Worm (Caenorhabditis elegans) whole organism, young adult: Measurements from ENCODE around the gene C50B8.4.
A peak's percentile ranks its signal among the peaks of the same experiment; 100 is the strongest.

Experiments
- B0019.2 ChIP-seq: fragments of 200-800 bp; sonication (Bioruptor generic); conservative IDR thresholded peaks from 2 replicates; pipeline ENCODE4 v1.3.6; 2022; ENCODE audit warnings: missing genetic modification reagents, missing genetic modification characterization, missing compliant biosample characterization
- B0261.1 ChIP-seq: sonication (generic microtip); optimal IDR thresholded peaks from 2 replicates; lab custom pipeline; 2016; ENCODE audit warnings: mild to moderate bottlenecking, missing genetic modification characterization, moderate library complexity, missing compliant biosample characterization
- C17E4.6 ChIP-seq: fragments of 200-800 bp; sonication (Bioruptor generic); IDR thresholded peaks from 2 replicates; pipeline ENCODE4 v1.3.6; 2022; ENCODE audit warnings: missing genetic modification reagents, missing genetic modification characterization, missing compliant biosample characterization
- D2030.7 ChIP-seq: fragments of 200-800 bp; sonication (Bioruptor generic); IDR thresholded peaks from 2 replicates; pipeline ENCODE4 v1.3.6; 2022; ENCODE audit warnings: missing genetic modification reagents, missing genetic modification characterization, missing compliant biosample characterization
- F10E7.11 ChIP-seq: sonication (generic microtip); optimal IDR thresholded peaks from 2 replicates; lab custom pipeline; 2017; ENCODE audit warnings: mild to moderate bottlenecking, missing genetic modification characterization, moderate library complexity, missing compliant biosample characterization
- F33H1.4 ChIP-seq: fragments of 200-800 bp; sonication (Bioruptor generic); IDR thresholded peaks from 2 replicates; pipeline ENCODE4 v1.3.6; 2022; ENCODE audit warnings: missing genetic modification reagents, missing genetic modification characterization, missing compliant biosample characterization
- F37B4.10 ChIP-seq: fragments of 200-800 bp; sonication (Bioruptor generic); IDR thresholded peaks from 2 replicates; pipeline ENCODE4 v1.3.6; 2022; ENCODE audit warnings: missing genetic modification characterization, missing compliant biosample characterization
- F57C9.4 ChIP-seq: sonication (generic microtip); optimal IDR thresholded peaks from 2 replicates; lab custom pipeline; 2017; ENCODE audit warnings: mild to moderate bottlenecking, missing genetic modification characterization, missing compliant biosample characterization
- K12H6.12 ChIP-seq: fragments of 200-800 bp; sonication (Bioruptor generic); optimal IDR thresholded peaks from 2 replicates; lab custom pipeline; 2018; ENCODE audit warnings: mild to moderate bottlenecking, missing genetic modification characterization, missing compliant biosample characterization
- T26A5.8 ChIP-seq: sonication (generic microtip); optimal IDR thresholded peaks from 2 replicates; lab custom pipeline; 2016; ENCODE audit warnings: missing genetic modification characterization, missing compliant biosample characterization
- Y53F4B.3 ChIP-seq: fragments of 200-800 bp; sonication (Bioruptor generic); IDR thresholded peaks from 2 replicates; pipeline ENCODE4 v1.3.6; 2022; ENCODE audit warnings: missing genetic modification reagents, missing genetic modification characterization, missing compliant biosample characterization
- Y53G8AR.9 ChIP-seq: fragments of 200-800 bp; sonication (Bioruptor generic); conservative IDR thresholded peaks from 2 replicates; pipeline ENCODE4 v1.3.6; 2022; ENCODE audit warnings: missing genetic modification reagents, missing genetic modification characterization, missing compliant biosample characterization
- Y56A3A.18 ChIP-seq: fragments of 200-800 bp; sonication (Bioruptor generic); IDR thresholded peaks from 2 replicates; pipeline ENCODE4 v1.3.6; 2022; ENCODE audit warnings: missing genetic modification reagents, missing genetic modification characterization, missing compliant biosample characterization
- Y67H2A.10 ChIP-seq: fragments of 200-800 bp; sonication (Bioruptor generic); conservative IDR thresholded peaks from 2 replicates; pipeline ENCODE4 v1.3.6; 2022; ENCODE audit warnings: missing genetic modification reagents, missing genetic modification characterization, missing compliant biosample characterization
- athp-1 ChIP-seq: sonication (generic microtip); optimal IDR thresholded peaks from 2 replicates; lab custom pipeline; 2017; ENCODE audit warnings: mild to moderate bottlenecking, missing genetic modification characterization, missing compliant biosample characterization
- attf-3 ChIP-seq: fragments of 200-800 bp; sonication (Bioruptor generic); conservative IDR thresholded peaks from 2 replicates; pipeline ENCODE4 v1.3.6; 2022; ENCODE audit warnings: missing genetic modification reagents, missing genetic modification characterization, missing compliant biosample characterization
- cebp-2 ChIP-seq: fragments of 200-800 bp; sonication (Bioruptor generic); IDR thresholded peaks from 2 replicates; pipeline ENCODE4 v1.3.6; 2022; ENCODE audit warnings: missing genetic modification characterization, missing compliant biosample characterization
- ceh-27 ChIP-seq: fragments of 200-800 bp; sonication (Bioruptor generic); optimal IDR thresholded peaks from 2 replicates; lab custom pipeline; 2018; ENCODE audit warnings: mild to moderate bottlenecking, missing genetic modification characterization, moderate library complexity, missing compliant biosample characterization
- ceh-40 ChIP-seq: fragments of 200-800 bp; sonication (Bioruptor generic); IDR thresholded peaks from 2 replicates; pipeline ENCODE4 v1.3.6; 2022; ENCODE audit warnings: missing genetic modification characterization, missing compliant biosample characterization
- ceh-58 ChIP-seq: fragments of 200-800 bp; sonication (Bioruptor generic); IDR thresholded peaks from 2 replicates; pipeline ENCODE4 v1.3.6; 2022; ENCODE audit warnings: missing genetic modification characterization, missing compliant biosample characterization
- chd-7 ChIP-seq: sonication (generic microtip); optimal IDR thresholded peaks from 2 replicates; lab custom pipeline; 2016; ENCODE audit warnings: mild to moderate bottlenecking, missing genetic modification characterization, moderate library complexity, missing compliant biosample characterization
- die-1 ChIP-seq: sonication (generic microtip); optimal IDR thresholded peaks from 2 replicates; lab custom pipeline; 2016; ENCODE audit warnings: missing genotype, mild to moderate bottlenecking, missing genetic modification characterization, missing compliant biosample characterization
- egl-18 ChIP-seq: fragments of 200-800 bp; sonication (Bioruptor generic); IDR thresholded peaks from 2 replicates; pipeline ENCODE4 v1.3.6; 2022; ENCODE audit warnings: missing genetic modification reagents, missing genetic modification characterization, missing compliant biosample characterization
- ets-4 ChIP-seq: fragments of 200-800 bp; sonication (Bioruptor generic); optimal IDR thresholded peaks from 2 replicates; lab custom pipeline; 2018; ENCODE audit warnings: mild to moderate bottlenecking, missing genetic modification characterization, missing compliant biosample characterization
- fkh-3 ChIP-seq: sonication (generic microtip); optimal IDR thresholded peaks from 2 replicates; lab custom pipeline; 2016; ENCODE audit warnings: mild to moderate bottlenecking, missing genetic modification characterization, missing compliant biosample characterization
- hlh-12 ChIP-seq: sonication (generic microtip); optimal IDR thresholded peaks from 2 replicates; lab custom pipeline; 2016; ENCODE audit warnings: missing genetic modification characterization, missing compliant biosample characterization
- hmg-1.2 ChIP-seq: fragments of 200-800 bp; sonication (Bioruptor generic); IDR thresholded peaks from 2 replicates; pipeline ENCODE4 v1.3.6; 2022; ENCODE audit warnings: missing genetic modification reagents, missing genetic modification characterization, missing compliant biosample characterization
- hrde-1 ChIP-seq: sonication (generic microtip); optimal IDR thresholded peaks from 2 replicates; lab custom pipeline; 2016; ENCODE audit warnings: missing genetic modification characterization, mild to moderate bottlenecking, missing compliant biosample characterization, moderate library complexity, missing genotype, missing genetic modification reagents, borderline replicate concordance
- let-526 ChIP-seq: fragments of 200-800 bp; sonication (Bioruptor generic); IDR thresholded peaks from 2 replicates; pipeline ENCODE4 v1.3.6; 2022; ENCODE audit warnings: missing genetic modification reagents, missing genetic modification characterization, missing compliant biosample characterization
- let-607 ChIP-seq, 2 experiments: fragments of 200-800 bp in 1 of 2; sonication (Bioruptor generic) in 1 of 2; sonication (generic microtip) in 1 of 2; optimal IDR thresholded peaks; 2 replicates each; lab custom pipeline; 2016 to 2018; ENCODE audit warnings: mild to moderate bottlenecking in 2 of 2, missing compliant biosample characterization in 2 of 2, missing genetic modification characterization in 2 of 2, moderate library complexity in 2 of 2, missing genotype in 1 of 2
- lin-35 ChIP-seq, 3 experiments: fragments of 150-350 bp in 2 of 3; sonication (generic microtip) in 1 of 3; optimal IDR thresholded peaks; 2 replicates each; lab custom pipeline; 2014 to 2018; ENCODE audit warnings: missing biosample characterization in 3 of 3, missing genetic modification characterization in 3 of 3, missing genetic modification reagents in 3 of 3
- lin-40 ChIP-seq: sonication (generic microtip); optimal IDR thresholded peaks from 2 replicates; lab custom pipeline; 2016; ENCODE audit warnings: missing genetic modification characterization, mild to moderate bottlenecking, missing compliant biosample characterization, missing genotype, missing genetic modification reagents
- madf-6 ChIP-seq: fragments of 200-800 bp; sonication (Bioruptor generic); IDR thresholded peaks from 2 replicates; pipeline ENCODE4 v1.3.6; 2022; ENCODE audit warnings: missing genetic modification reagents, missing genetic modification characterization, missing compliant biosample characterization
- mes-4 ChIP-seq: sonication (generic microtip); optimal IDR thresholded peaks from 2 replicates; lab custom pipeline; 2016; ENCODE audit warnings: missing genotype, missing genetic modification characterization, missing compliant biosample characterization
- nfyb-1 ChIP-seq: fragments of 200-800 bp; sonication (Bioruptor generic); IDR thresholded peaks from 2 replicates; pipeline ENCODE4 v1.3.6; 2022; ENCODE audit warnings: missing genetic modification reagents, missing genetic modification characterization, missing compliant biosample characterization
- nhr-27 ChIP-seq: fragments of 200-800 bp; sonication (Bioruptor generic); optimal IDR thresholded peaks from 2 replicates; lab custom pipeline; 2018; ENCODE audit warnings: mild to moderate bottlenecking, missing genetic modification characterization, moderate library complexity, missing compliant biosample characterization
- nhr-80 ChIP-seq: sonication (generic microtip); optimal IDR thresholded peaks from 2 replicates; lab custom pipeline; 2016; ENCODE audit warnings: missing genetic modification characterization, missing compliant biosample characterization
- repo-1 ChIP-seq: sonication (generic microtip); optimal IDR thresholded peaks from 2 replicates; lab custom pipeline; 2017; ENCODE audit warnings: mild to moderate bottlenecking, missing genetic modification characterization, missing compliant biosample characterization
- sdz-38 ChIP-seq: sonication (generic microtip); optimal IDR thresholded peaks from 2 replicates; lab custom pipeline; 2016; ENCODE audit warnings: missing genotype, missing genetic modification characterization, missing compliant biosample characterization
- snpc-1.3 ChIP-seq: sonication (generic microtip); optimal IDR thresholded peaks from 2 replicates; lab custom pipeline; 2017; ENCODE audit warnings: missing genetic modification characterization, mild to moderate bottlenecking, missing compliant biosample characterization, antibody characterized with exemption, moderate library complexity, missing genotype, missing genetic modification reagents; ENCODE audit not compliant: insufficient read depth
- sptf-2 ChIP-seq: fragments of 200-800 bp; sonication (Bioruptor generic); optimal IDR thresholded peaks from 2 replicates; lab custom pipeline; 2018; ENCODE audit warnings: mild to moderate bottlenecking, missing genetic modification characterization, missing compliant biosample characterization
- tlf-1 ChIP-seq: fragments of 200-800 bp; sonication (Bioruptor generic); optimal IDR thresholded peaks from 2 replicates; lab custom pipeline; 2018; ENCODE audit warnings: mild to moderate bottlenecking, missing genetic modification characterization, missing compliant biosample characterization
- unc-130 ChIP-seq: sonication (generic microtip); optimal IDR thresholded peaks from 2 replicates; lab custom pipeline; 2016; ENCODE audit warnings: missing genetic modification reagents, missing genetic modification characterization, missing compliant biosample characterization
- unc-62 ChIP-seq: fragments of 150-350 bp; optimal IDR thresholded peaks from 2 replicates; lab custom pipeline; 2014; ENCODE audit warnings: missing biosample characterization, missing genetic modification reagents, missing genetic modification characterization
- zim-3 ChIP-seq: sonication (generic microtip); optimal IDR thresholded peaks from 2 replicates; lab custom pipeline; 2017; ENCODE audit warnings: mild to moderate bottlenecking, missing genetic modification characterization, moderate library complexity, missing compliant biosample characterization
- ztf-22 ChIP-seq: fragments of 200-800 bp; sonication (Bioruptor generic); optimal IDR thresholded peaks from 2 replicates; lab custom pipeline; 2018; ENCODE audit warnings: mild to moderate bottlenecking, missing genetic modification characterization, moderate library complexity, missing compliant biosample characterization
- ztf-26 ChIP-seq: sonication (generic microtip); optimal IDR thresholded peaks from 2 replicates; lab custom pipeline; 2017; ENCODE audit warnings: missing genetic modification characterization, missing compliant biosample characterization
- ztf-28 ChIP-seq: fragments of 200-800 bp; sonication (Bioruptor generic); IDR thresholded peaks from 2 replicates; pipeline ENCODE4 v1.3.6; 2022; ENCODE audit warnings: missing genetic modification reagents, missing genetic modification characterization, missing compliant biosample characterization
- ztf-3 ChIP-seq: fragments of 200-800 bp; sonication (Bioruptor generic); optimal IDR thresholded peaks from 2 replicates; lab custom pipeline; 2018; ENCODE audit warnings: mild to moderate bottlenecking, missing genetic modification characterization, missing compliant biosample characterization

The C50B8.4 gene

ce11 chrV:13556746-13557145 lies 15.1 kb upstream of the C50B8.4 start, which contains the start of gene cav-2 (continued):
- no peak for TF ChIP-seq mes-4 (tag; lab: Kevin White, UChicago)
- TF ChIP-seq hrde-1: no peak
- no peak for TF ChIP-seq F10E7.11 (tag; lab: Kevin White, UChicago)
- TF ChIP-seq Y53G8AR.9 (GFP tag; lab: Robert Waterston, UW): no peak
- TF ChIP-seq sdz-38 (tag; lab: Kevin White, UChicago): no peak
- peak; percentile 21 for TF ChIP-seq tlf-1 (GFP tag; lab: Kevin White, UChicago)
- peak; percentile 49 for TF ChIP-seq ztf-22 (GFP tag; lab: Kevin White, UChicago)
- no peak for TF ChIP-seq repo-1
- no peak for TF ChIP-seq F37B4.10 (GFP tag; lab: Robert Waterston, UW)
- TF ChIP-seq attf-3: peak; percentile 58
- TF ChIP-seq unc-62: no peak
- TF ChIP-seq Y56A3A.18 (GFP tag; lab: Robert Waterston, UW): no peak
- TF ChIP-seq ceh-27 (GFP tag; lab: Kevin White, UChicago): peak; percentile 92
- TF ChIP-seq F57C9.4: no peak
- peak; percentile 98 for TF ChIP-seq ets-4
- peak; percentile 22 to 68 for TF ChIP-seq let-607 (tag; optimal IDR thresholded peaks at IDR 0.05; lab: Kevin White, UChicago)
- TF ChIP-seq let-526 (GFP tag; lab: Robert Waterston, UW): peak; percentile 78
- TF ChIP-seq ceh-58: no peak
- peak; percentile 95 for TF ChIP-seq nhr-80 (tag; lab: Kevin White, UChicago)
- peak; percentile 58 for TF ChIP-seq chd-7 (tag; lab: Kevin White, UChicago)
- no peak for TF ChIP-seq die-1
- 0 out of 2 replicates have a peak, but pooled peaks have one; percentile 52 for TF ChIP-seq Y67H2A.10
- peak; percentile 72 for TF ChIP-seq lin-40 (tag; lab: Kevin White, UChicago)
- no peak for TF ChIP-seq B0261.1 (tag; lab: Kevin White, UChicago)
- no peak for TF ChIP-seq sptf-2 (GFP tag; lab: Kevin White, UChicago)
- TF ChIP-seq unc-130 (GFP tag; lab: Kevin White, UChicago): peak; percentile 97
- peak; percentile 52; the same call in 1 of the 2 replicates for TF ChIP-seq nfyb-1 (GFP tag; lab: Robert Waterston, UW)
- no peak for TF ChIP-seq cebp-2
- TF ChIP-seq madf-6 (GFP tag; lab: Robert Waterston, UW): peak; percentile 69
- no peak for TF ChIP-seq hlh-12 (tag; lab: Kevin White, UChicago)
- TF ChIP-seq lin-35 (GFP tag; optimal IDR thresholded peaks at IDR 0.05; lab: Kevin White, UChicago): peak in 2 of 3 experiments; percentile 77 to 88
- TF ChIP-seq snpc-1.3: no peak
- peak; percentile 41 for TF ChIP-seq D2030.7 (GFP tag; lab: Robert Waterston, UW)
- no peak for TF ChIP-seq Y53F4B.3 (GFP tag; lab: Robert Waterston, UW)
- TF ChIP-seq C17E4.6 (GFP tag; lab: Robert Waterston, UW): no peak
- peak; percentile 11 for TF ChIP-seq athp-1 (tag; lab: Kevin White, UChicago)
- peak; percentile 51 for TF ChIP-seq K12H6.12
- TF ChIP-seq nhr-27 (tag; lab: Kevin White, UChicago): peak; percentile 57
- no peak for TF ChIP-seq ztf-26 (tag; lab: Kevin White, UChicago)
- TF ChIP-seq fkh-3 (tag; lab: Kevin White, UChicago): no peak
- peak; percentile 44 for TF ChIP-seq F33H1.4
- TF ChIP-seq T26A5.8 (tag; lab: Kevin White, UChicago): no peak
- no peak for TF ChIP-seq zim-3 (tag; lab: Kevin White, UChicago)
- 0 out of 2 replicates have a peak, but pooled peaks have one; percentile 51 for TF ChIP-seq ztf-28
- no peak for TF ChIP-seq egl-18 (GFP tag; lab: Robert Waterston, UW)
- TF ChIP-seq B0019.2 (GFP tag; lab: Robert Waterston, UW): no peak
- TF ChIP-seq hmg-1.2: peak; percentile 33
- TF ChIP-seq ztf-3 (GFP tag; lab: Kevin White, UChicago): peak; percentile 20
- TF ChIP-seq ceh-40 (GFP tag; lab: Robert Waterston, UW): no peak
